Worm (Caenorhabditis elegans) whole organism, late embryonic: ENCODE measurements around the gene srv-16.
"Not testable (repeated sequence)": the region's sequence is repeated elsewhere in the genome, so short reads cannot be mapped to it uniquely, and the experiment has no call there.

Experiments
- F13H6.1 ChIP-seq: sonication (generic microtip); optimal IDR thresholded peaks from 2 replicates; lab custom pipeline; 2016; ENCODE audit warnings: missing genetic modification characterization, missing compliant biosample characterization
- K02D7.2 ChIP-seq: sonication (generic microtip); optimal IDR thresholded peaks from 2 replicates; lab custom pipeline; 2017; ENCODE audit warnings: mild to moderate bottlenecking, missing genetic modification characterization, missing compliant biosample characterization
- T23F11.4 ChIP-seq: fragments of 200-800 bp; sonication (Bioruptor generic); optimal IDR thresholded peaks from 2 replicates; lab custom pipeline; 2018; ENCODE audit warnings: mild to moderate bottlenecking, missing genetic modification characterization, missing compliant biosample characterization
- ahr-1 ChIP-seq: sonication (generic microtip); optimal IDR thresholded peaks from 2 replicates; lab custom pipeline; 2016; ENCODE audit warnings: missing genetic modification characterization, missing compliant biosample characterization
- ceh-19 ChIP-seq: fragments of 200-800 bp; sonication (Bioruptor generic); optimal IDR thresholded peaks from 2 replicates; lab custom pipeline; 2018; ENCODE audit warnings: mild to moderate bottlenecking, missing genetic modification characterization, missing compliant biosample characterization
- ceh-22 ChIP-seq: sonication (generic microtip); optimal IDR thresholded peaks from 2 replicates; lab custom pipeline; 2017; ENCODE audit warnings: missing biosample characterization, missing genetic modification characterization
- ceh-24 ChIP-seq: sonication (generic microtip); optimal IDR thresholded peaks from 2 replicates; lab custom pipeline; 2016; ENCODE audit warnings: mild to moderate bottlenecking, missing genetic modification characterization, missing compliant biosample characterization
- ceh-30 ChIP-seq: fragments of 150-350 bp; optimal IDR thresholded peaks from 2 replicates; lab custom pipeline; 2014; ENCODE audit warnings: missing biosample characterization, missing genetic modification characterization
- ceh-9 ChIP-seq: sonication (generic microtip); optimal IDR thresholded peaks from 2 replicates; lab custom pipeline; 2016; ENCODE audit warnings: mild to moderate bottlenecking, missing genetic modification characterization, inconsistent platforms, missing compliant biosample characterization
- che-1 ChIP-seq: sonication (generic microtip); optimal IDR thresholded peaks from 2 replicates; lab custom pipeline; 2016; ENCODE audit warnings: mild to moderate bottlenecking, missing genetic modification characterization, missing compliant biosample characterization
- dmd-4 ChIP-seq: sonication (generic microtip); optimal IDR thresholded peaks from 2 replicates; lab custom pipeline; 2016; ENCODE audit warnings: borderline replicate concordance, missing genetic modification characterization, missing compliant biosample characterization
- elt-2 ChIP-seq: sonication (generic microtip); optimal IDR thresholded peaks from 2 replicates; lab custom pipeline; 2016; ENCODE audit warnings: missing genetic modification reagents, missing genetic modification characterization, missing compliant biosample characterization
- fax-1 ChIP-seq: sonication (generic microtip); optimal IDR thresholded peaks from 2 replicates; lab custom pipeline; 2016; ENCODE audit warnings: missing genotype, missing genetic modification characterization, missing compliant biosample characterization
- hlh-13 ChIP-seq: fragments of 200-800 bp; sonication (Bioruptor generic); optimal IDR thresholded peaks from 2 replicates; lab custom pipeline; 2018; ENCODE audit warnings: mild to moderate bottlenecking, missing genetic modification characterization, missing compliant biosample characterization
- hlh-15 ChIP-seq: sonication (generic microtip); optimal IDR thresholded peaks from 2 replicates; lab custom pipeline; 2016; ENCODE audit warnings: missing genetic modification characterization, missing compliant biosample characterization
- hlh-30 ChIP-seq: sonication (generic microtip); optimal IDR thresholded peaks from 2 replicates; lab custom pipeline; 2017; ENCODE audit warnings: antibody characterized with exemption, missing genetic modification characterization, missing compliant biosample characterization; ENCODE audit not compliant: insufficient read depth
- hlh-6 ChIP-seq: sonication (generic microtip); optimal IDR thresholded peaks from 2 replicates; lab custom pipeline; 2016; ENCODE audit warnings: missing genotype, missing genetic modification characterization, missing compliant biosample characterization
- hlh-8 ChIP-seq: sonication (generic microtip); optimal IDR thresholded peaks from 2 replicates; lab custom pipeline; 2016; ENCODE audit warnings: missing genotype, missing genetic modification characterization, missing compliant biosample characterization
- madf-2 ChIP-seq: sonication (generic microtip); optimal IDR thresholded peaks from 2 replicates; lab custom pipeline; 2017; ENCODE audit warnings: missing genetic modification characterization, missing compliant biosample characterization
- nhr-11 ChIP-seq: fragments of 150-350 bp; optimal IDR thresholded peaks from 2 replicates; lab custom pipeline; 2014; ENCODE audit warnings: missing biosample characterization, missing genetic modification characterization
- odd-2 ChIP-seq: sonication (generic microtip); optimal IDR thresholded peaks from 2 replicates; lab custom pipeline; 2017; ENCODE audit warnings: antibody characterized with exemption, mild to moderate bottlenecking, missing genetic modification characterization, missing compliant biosample characterization
- pat-9 ChIP-seq: fragments of 200-800 bp; sonication (Bioruptor generic); optimal IDR thresholded peaks from 2 replicates; lab custom pipeline; 2018; ENCODE audit warnings: mild to moderate bottlenecking, missing genetic modification characterization, moderate library complexity, missing compliant biosample characterization
- pqm-1 ChIP-seq: sonication (generic microtip); optimal IDR thresholded peaks from 2 replicates; lab custom pipeline; 2016; ENCODE audit warnings: missing genetic modification characterization, missing compliant biosample characterization
- pros-1 ChIP-seq: fragments of 150-350 bp; optimal IDR thresholded peaks from 2 replicates; lab custom pipeline; 2014; ENCODE audit warnings: missing biosample characterization, missing genetic modification reagents, missing genetic modification characterization
- rnt-1 ChIP-seq: sonication (generic microtip); optimal IDR thresholded peaks from 2 replicates; lab custom pipeline; 2016; ENCODE audit warnings: missing genetic modification characterization, missing compliant biosample characterization
- sdc-2 ChIP-seq: sonication (generic microtip); optimal IDR thresholded peaks from 2 replicates; lab custom pipeline; 2016; ENCODE audit warnings: missing genotype, missing genetic modification characterization, missing compliant biosample characterization
- sox-2 ChIP-seq: fragments of 200-800 bp; sonication (Bioruptor generic); IDR thresholded peaks from 2 replicates; pipeline ENCODE4 v1.3.6; 2022; ENCODE audit warnings: missing genetic modification reagents, missing genetic modification characterization, missing compliant biosample characterization
- syd-9 ChIP-seq: sonication (generic microtip); optimal IDR thresholded peaks from 2 replicates; lab custom pipeline; 2016; ENCODE audit warnings: mild to moderate bottlenecking, missing genetic modification characterization, moderate library complexity, missing compliant biosample characterization
- tbx-2 ChIP-seq: sonication (generic microtip); optimal IDR thresholded peaks from 2 replicates; lab custom pipeline; 2016; ENCODE audit warnings: missing genetic modification characterization, missing compliant biosample characterization
- ttx-3 ChIP-seq: sonication (generic microtip); optimal IDR thresholded peaks from 2 replicates; lab custom pipeline; 2016; ENCODE audit warnings: missing genetic modification reagents, missing genetic modification characterization, missing compliant biosample characterization
- unc-3 ChIP-seq, 2 experiments: fragments of 200-800 bp in 1 of 2; sonication (Bioruptor generic) in 1 of 2; sonication (generic microtip) in 1 of 2; conservative IDR thresholded peaks in 1 of 2; optimal IDR thresholded peaks in 1 of 2; 2 replicates each; pipeline versions ENCODE4 v1.3.6 to Lab custom; 2016 to 2022; ENCODE audit warnings: missing compliant biosample characterization in 2 of 2, missing genetic modification characterization in 2 of 2, missing genetic modification reagents in 1 of 2
- unc-42 ChIP-seq: sonication (generic microtip); optimal IDR thresholded peaks from 2 replicates; lab custom pipeline; 2016; ENCODE audit warnings: missing genotype, missing genetic modification characterization, missing compliant biosample characterization
- unc-55 ChIP-seq: sonication (generic microtip); optimal IDR thresholded peaks from 2 replicates; lab custom pipeline; 2017; ENCODE audit warnings: missing biosample characterization, missing genetic modification reagents, missing genetic modification characterization

srv-16 gene

DNA sequence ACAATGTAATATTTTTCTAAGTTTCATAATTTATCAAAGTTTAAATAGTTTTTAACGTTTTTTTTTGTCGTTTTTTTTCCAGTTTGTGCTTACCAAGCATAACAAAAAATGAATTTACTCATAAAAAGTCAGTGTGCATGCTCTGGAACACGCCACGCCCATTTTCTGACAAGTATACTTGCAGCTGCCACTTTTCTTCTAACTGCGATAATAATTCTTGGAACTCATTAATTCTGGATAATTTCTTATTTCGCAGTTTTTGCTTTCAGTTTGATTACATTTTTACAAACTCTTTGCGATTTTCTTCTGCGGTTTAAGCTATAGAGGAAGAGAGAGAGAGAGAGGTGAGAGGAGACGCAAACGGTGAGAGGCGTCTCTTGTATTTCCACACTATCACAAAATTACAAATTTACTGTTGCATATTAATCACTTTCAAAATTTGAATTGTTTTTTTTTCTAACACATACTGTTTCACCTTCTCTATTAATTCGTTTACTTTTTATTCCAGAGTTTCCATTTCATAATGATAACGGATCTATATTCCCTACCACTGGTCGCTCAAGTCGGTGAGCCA is 27.6 kb downstream of the srv-16 start, which contains the start of gene srv-15:
Gene srv-15, plus strand, starts transcription at position 524 of the 574 bp plus-strand sequence.
- TF ChIP-seq F13H6.1 (tag; lab: Kevin White, UChicago) (no peak), ceh-9 (tag; lab: Kevin White, UChicago) (no peak), ttx-3 (tag; lab: Kevin White, UChicago) (no peak), unc-3 (GFP tag; conservative IDR thresholded peaks at IDR 0.05; lab: Robert Waterston, UW) (no peak), unc-3 (tag; optimal IDR thresholded peaks at IDR 0.05; lab: Kevin White, UChicago) (no peak), ahr-1 (tag; lab: Kevin White, UChicago) (no peak), nhr-11 (tag; lab: Kevin White, UChicago) (no peak), hlh-8 (no peak), ceh-19 (no peak), pqm-1 (tag; lab: Kevin White, UChicago) (no peak), pros-1 (no peak)

DNA sequence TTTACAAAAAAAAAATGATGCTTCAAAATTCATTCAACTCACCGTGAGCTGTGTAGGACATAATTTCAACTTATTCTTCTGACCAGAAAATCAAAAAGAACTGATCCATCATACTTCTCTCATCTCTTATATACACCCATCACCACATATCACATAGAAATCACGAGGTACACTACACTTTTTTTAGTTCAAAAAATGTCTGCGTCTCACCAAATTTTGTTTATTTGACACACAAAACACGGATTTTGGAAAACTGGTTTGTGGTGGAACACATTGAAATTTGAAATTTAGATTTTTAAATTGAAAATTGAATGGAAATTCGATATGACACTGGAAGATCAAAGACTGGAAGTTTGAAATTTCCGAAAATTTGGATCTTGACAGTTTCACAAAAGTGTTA is 32.6 kb downstream of the srv-16 start, which contains the start of gene Y105C5B.5:
Gene Y105C5B.5, minus strand, starts transcription at position 103 of the 400 bp plus-strand sequence.
- TF ChIP-seq che-1 (tag; lab: Kevin White, UChicago) (no peak), madf-2 (tag; lab: Kevin White, UChicago) (no peak), hlh-6 (tag; lab: Kevin White, UChicago) (no peak), rnt-1 (tag; lab: Kevin White, UChicago) (no peak), tbx-2 (tag; lab: Kevin White, UChicago) (no peak), unc-42 (tag; lab: Kevin White, UChicago) (no peak), ceh-30 (no peak), syd-9 (tag; lab: Kevin White, UChicago) (no peak), hlh-30 (no peak), dmd-4 (no peak), sdc-2 (tag; lab: Kevin White, UChicago) (no peak)

DNA sequence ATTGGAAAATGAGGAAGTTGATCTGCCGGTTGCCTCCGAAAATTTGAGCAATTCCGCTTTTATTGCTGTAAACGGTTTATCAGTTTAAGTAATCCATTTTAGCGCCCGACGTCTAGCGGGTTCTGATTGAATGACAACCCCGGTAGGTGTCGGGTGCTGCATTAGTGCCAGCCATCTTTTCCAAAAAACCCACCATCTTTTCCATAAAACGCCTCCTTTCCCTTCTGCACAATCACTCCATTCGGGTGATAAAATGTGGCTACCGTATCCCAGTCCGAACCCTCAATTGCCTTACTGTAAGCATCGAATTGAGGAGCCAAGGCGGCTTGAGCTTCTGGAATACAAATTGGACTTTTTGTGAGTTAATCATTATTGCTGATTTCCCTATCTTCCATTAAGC is 33.6 kb downstream of the srv-16 start:
- TF ChIP-seq sox-2 (GFP tag; lab: Robert Waterston, UW): no peak

DNA sequence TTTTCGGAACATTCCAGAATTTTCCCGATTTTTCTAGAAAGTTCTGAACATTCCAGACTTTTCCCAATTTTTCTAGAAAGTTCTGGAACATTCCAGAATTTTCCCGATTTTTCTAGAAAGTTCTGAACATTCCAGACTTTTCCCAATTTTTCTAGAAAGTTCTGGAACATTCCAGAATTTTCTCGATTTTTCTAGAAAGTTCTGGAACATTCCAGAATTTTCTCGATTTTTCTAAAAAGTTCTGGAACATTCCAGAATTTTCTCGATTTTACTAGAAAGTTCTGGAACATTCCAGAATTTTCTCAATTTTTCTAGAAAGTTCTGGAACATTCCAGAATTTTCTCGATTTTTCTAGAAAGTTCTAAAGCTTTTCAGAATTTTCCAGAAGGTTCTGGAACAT is 37.9 kb downstream of the srv-16 start:
- peak; percentile 59; the same call in 1 of the 2 replicates for TF ChIP-seq unc-3 (GFP tag; conservative IDR thresholded peaks at IDR 0.05; lab: Robert Waterston, UW)
- not testable (repeated sequence) for TF ChIP-seq unc-3 (tag; optimal IDR thresholded peaks at IDR 0.05; lab: Kevin White, UChicago)

DNA sequence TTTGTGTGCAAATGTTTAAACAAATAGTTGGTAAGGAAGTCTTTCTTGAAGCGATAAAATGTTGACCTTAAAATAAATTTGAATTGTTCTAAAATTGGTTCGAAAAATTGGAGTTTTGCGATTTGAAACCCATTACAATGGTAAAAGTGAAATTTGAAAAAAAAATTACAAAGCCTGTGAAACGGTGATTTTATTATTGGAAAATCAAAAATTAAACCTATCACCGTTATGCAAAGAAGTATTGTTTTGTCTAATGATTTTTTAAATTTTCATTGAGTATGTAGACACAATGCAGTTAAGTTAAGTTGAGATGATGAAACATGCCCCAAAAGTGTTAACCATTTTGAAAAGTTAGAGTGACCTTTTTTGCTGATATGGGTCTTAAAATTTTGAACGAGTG is 38.9 kb downstream of the srv-16 start:
- TF ChIP-seq K02D7.2 (tag; lab: Kevin White, UChicago) (no peak), elt-2 (tag; lab: Kevin White, UChicago) (no peak), sox-2 (GFP tag; lab: Robert Waterston, UW) (no peak), odd-2 (tag; lab: Kevin White, UChicago) (no peak), F13H6.1 (tag; lab: Kevin White, UChicago) (no peak), ceh-22 (tag; lab: Kevin White, UChicago) (no peak), ahr-1 (tag; lab: Kevin White, UChicago) (no peak), unc-55 (no peak), fax-1 (tag; lab: Kevin White, UChicago) (no peak), hlh-13 (GFP tag; lab: Kevin White, UChicago) (no peak), hlh-15 (tag; lab: Kevin White, UChicago) (no peak), ceh-24 (tag; lab: Kevin White, UChicago) (no peak), pat-9 (tag; lab: Kevin White, UChicago) (no peak), T23F11.4 (GFP tag; lab: Kevin White, UChicago) (no peak)
